Worm (Caenorhabditis elegans): ENCODE results near the gene C34F11.8.

DNA sequence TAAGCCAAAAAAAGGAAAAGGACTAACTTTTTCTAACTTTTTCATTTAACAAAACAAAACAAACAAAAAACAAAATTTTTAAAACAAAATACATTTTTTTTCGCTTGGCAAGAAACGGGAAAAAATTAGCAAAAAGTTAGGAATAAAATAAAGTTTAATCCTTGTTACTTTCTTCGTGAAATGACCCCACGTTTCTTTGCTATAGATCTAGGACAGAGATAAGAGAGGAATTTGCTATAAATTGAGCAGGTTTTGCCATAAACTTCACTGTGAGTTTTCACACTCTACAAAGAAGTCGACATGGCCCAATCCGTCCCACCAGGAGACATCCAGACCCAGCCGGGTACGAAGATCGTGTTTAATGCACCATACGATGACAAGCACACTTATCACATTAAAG, 11.3 kb downstream of the C34F11.8 start, which contains the start of gene msp-50:
- TF ChIP-seq dpl-1 (GFP tag; optimal IDR thresholded peaks at IDR 0.05) (no peak), efl-1 (optimal IDR thresholded peaks at IDR 0.05) (no peak), efl-1 (GFP tag; optimal IDR thresholded peaks at IDR 0.05 in 1 of 2) (no peak), nhr-28 (tag; optimal IDR thresholded peaks at IDR 0.05) (no peak), nhr-12 (tag; optimal IDR thresholded peaks at IDR 0.05) (no peak), nhr-76 (tag; optimal IDR thresholded peaks at IDR 0.05) (no peak), ztf-4 (tag; optimal IDR thresholded peaks at IDR 0.05) (no peak), nhr-11 (tag; optimal IDR thresholded peaks at IDR 0.05) (no peak), ceh-82 (tag; optimal IDR thresholded peaks at IDR 0.05) (no peak), nhr-84 (tag; optimal IDR thresholded peaks at IDR 0.05) (no peak), pqm-1 (tag; optimal IDR thresholded peaks at IDR 0.05) (no peak), lir-3 (tag; optimal IDR thresholded peaks at IDR 0.05; ENCODE audit: poor library complexity) (no peak)

Data from whole organism, L1 larva.